Worm (Caenorhabditis elegans): Measurements from ENCODE around the gene rpl-11.2.

DNA sequence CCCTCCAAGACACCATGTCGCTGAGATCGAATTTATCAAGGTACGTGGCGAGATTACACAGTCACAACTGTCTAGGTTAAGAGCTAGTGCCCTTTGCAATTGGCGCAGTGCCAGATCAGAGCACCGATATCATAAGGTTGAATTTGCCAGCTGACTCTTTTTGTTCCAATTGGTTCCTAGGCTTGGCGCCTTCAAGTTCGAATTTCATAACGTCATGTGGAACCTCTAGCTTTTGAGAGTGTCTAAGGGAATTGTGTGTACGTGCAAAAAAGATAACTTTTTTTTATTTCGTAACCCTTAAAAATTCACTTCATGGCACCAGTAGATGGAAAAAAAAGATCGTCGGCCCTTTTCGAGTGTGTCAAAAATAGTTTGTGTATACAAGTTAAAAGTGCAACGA, 26.2 kb downstream of the rpl-11.2 start:
- TF ChIP-seq lsy-2 (tag; optimal IDR thresholded peaks at IDR 0.05) (no peak), nhr-10 (tag; optimal IDR thresholded peaks at IDR 0.05) (no peak), mab-5 (tag; optimal IDR thresholded peaks at IDR 0.05) (no peak), ZK546.5 (tag; optimal IDR thresholded peaks at IDR 0.05) (no peak), lin-13 (GFP tag; optimal IDR thresholded peaks at IDR 0.05) (no peak), skn-1 (tag; optimal IDR thresholded peaks at IDR 0.05) (no peak)

All from whole organism, L2 larva.